Fruit fly (Drosophila melanogaster): Measurements from ENCODE around the gene Osi3.

- no peak for TF ChIP-seq Ets96B (tag; optimal IDR thresholded peaks at IDR 0.05)
- no peak for TF ChIP-seq CG3919 (GFP tag; optimal IDR thresholded peaks at IDR 0.05)
- no peak for TF ChIP-seq fd85E (GFP tag; optimal IDR thresholded peaks at IDR 0.05)
- TF ChIP-seq CG32006 (GFP tag; optimal IDR thresholded peaks at IDR 0.05): no peak
- TF ChIP-seq CG11762 (GFP tag; optimal IDR thresholded peaks at IDR 0.05; ENCODE audit: insufficient read depth): no peak
- TF ChIP-seq acj6 (GFP tag; optimal IDR thresholded peaks at IDR 0.05): no peak
- TF ChIP-seq CG34406 (GFP tag; optimal IDR thresholded peaks at IDR 0.05): no peak
- TF ChIP-seq spab (GFP tag; optimal IDR thresholded peaks at IDR 0.05): no peak
- TF ChIP-seq ss (GFP tag; optimal IDR thresholded peaks at IDR 0.05): no peak
- no peak for TF ChIP-seq eg (GFP tag; IDR thresholded peaks at IDR 0.05)
- TF ChIP-seq Sox102F (GFP tag; optimal IDR thresholded peaks at IDR 0.05): no peak
- no peak for TF ChIP-seq CG9139 (GFP tag; optimal IDR thresholded peaks at IDR 0.05)
These were observed 44.2 kb downstream of the Osi3 start, which contains the start of gene Osi9 for dm6 chr3R:6259837-6260236.
